Worm (Caenorhabditis elegans) whole organism, L1 larva: Measurements from ENCODE around the gene lgc-38.

Experiments used
- lsy-2 ChIP-seq, 2 experiments: fragments of 150-350 bp; optimal IDR thresholded peaks; 2 replicates each; lab custom pipeline; 2014; ENCODE audit warnings: missing biosample characterization in 2 of 2, missing genetic modification characterization in 2 of 2
- pqm-1 ChIP-seq: sonication (generic microtip); optimal IDR thresholded peaks from 3 replicates; lab custom pipeline; 2017; ENCODE audit warnings: missing biosample characterization, missing genetic modification characterization

- TF ChIP-seq pqm-1: no peak
- no peak for TF ChIP-seq lsy-2 (tag; optimal IDR thresholded peaks at IDR 0.05; lab: Kevin White, UChicago)
Observed at ce11 chrIII:6974952-6975351, 34.0 kb upstream of the lgc-38 start.
